Worm (Caenorhabditis elegans) whole organism, late embryonic: ENCODE measurements around the gene F26F12.2.

Experiments used
- C08G9.2 ChIP-seq: sonication (generic microtip); optimal IDR thresholded peaks from 2 replicates; lab custom pipeline; 2016; ENCODE audit warnings: mild to moderate bottlenecking, missing genetic modification characterization, moderate library complexity, missing compliant biosample characterization
- F13H6.1 ChIP-seq: sonication (generic microtip); optimal IDR thresholded peaks from 2 replicates; lab custom pipeline; 2016; ENCODE audit warnings: missing genetic modification characterization, missing compliant biosample characterization
- K02D7.2 ChIP-seq: sonication (generic microtip); optimal IDR thresholded peaks from 2 replicates; lab custom pipeline; 2017; ENCODE audit warnings: mild to moderate bottlenecking, missing genetic modification characterization, missing compliant biosample characterization
- K09A11.1 ChIP-seq: sonication (generic microtip); optimal IDR thresholded peaks from 2 replicates; lab custom pipeline; 2017; ENCODE audit warnings: antibody characterized with exemption, mild to moderate bottlenecking, missing genetic modification characterization, missing compliant biosample characterization; ENCODE audit not compliant: insufficient read depth
- T23F11.4 ChIP-seq: fragments of 200-800 bp; sonication (Bioruptor generic); optimal IDR thresholded peaks from 2 replicates; lab custom pipeline; 2018; ENCODE audit warnings: mild to moderate bottlenecking, missing genetic modification characterization, missing compliant biosample characterization
- Y22D7AL.16 ChIP-seq: sonication (generic microtip); optimal IDR thresholded peaks from 2 replicates; lab custom pipeline; 2016; ENCODE audit warnings: missing genetic modification characterization, missing compliant biosample characterization
- ahr-1 ChIP-seq: sonication (generic microtip); optimal IDR thresholded peaks from 2 replicates; lab custom pipeline; 2016; ENCODE audit warnings: missing genetic modification characterization, missing compliant biosample characterization
- ama-1 ChIP-seq: fragments of 150-350 bp; optimal IDR thresholded peaks from 2 replicates; lab custom pipeline; 2014
- ceh-19 ChIP-seq: fragments of 200-800 bp; sonication (Bioruptor generic); optimal IDR thresholded peaks from 2 replicates; lab custom pipeline; 2018; ENCODE audit warnings: mild to moderate bottlenecking, missing genetic modification characterization, missing compliant biosample characterization
- ceh-30 ChIP-seq: fragments of 150-350 bp; optimal IDR thresholded peaks from 2 replicates; lab custom pipeline; 2014; ENCODE audit warnings: missing biosample characterization, missing genetic modification characterization
- ceh-6 ChIP-seq: fragments of 200-800 bp; sonication (Bioruptor generic); optimal IDR thresholded peaks from 2 replicates; lab custom pipeline; 2018; ENCODE audit warnings: mild to moderate bottlenecking, missing genetic modification characterization, missing compliant biosample characterization
- ceh-9 ChIP-seq: sonication (generic microtip); optimal IDR thresholded peaks from 2 replicates; lab custom pipeline; 2016; ENCODE audit warnings: mild to moderate bottlenecking, missing genetic modification characterization, inconsistent platforms, missing compliant biosample characterization
- che-1 ChIP-seq: sonication (generic microtip); optimal IDR thresholded peaks from 2 replicates; lab custom pipeline; 2016; ENCODE audit warnings: mild to moderate bottlenecking, missing genetic modification characterization, missing compliant biosample characterization
- elt-4 ChIP-seq: sonication (generic microtip); optimal IDR thresholded peaks from 2 replicates; lab custom pipeline; 2016; ENCODE audit warnings: missing genetic modification characterization, missing compliant biosample characterization
- ets-4 ChIP-seq: sonication (generic microtip); optimal IDR thresholded peaks from 2 replicates; lab custom pipeline; 2016; ENCODE audit warnings: missing genetic modification characterization, missing compliant biosample characterization
- fkh-10 ChIP-seq: fragments of 150-350 bp; optimal IDR thresholded peaks from 2 replicates; lab custom pipeline; 2014; ENCODE audit warnings: missing biosample characterization, missing genetic modification reagents, missing genetic modification characterization
- fkh-6 ChIP-seq: sonication (generic microtip); optimal IDR thresholded peaks from 2 replicates; lab custom pipeline; 2016; ENCODE audit warnings: missing genetic modification characterization, missing compliant biosample characterization
- hlh-13 ChIP-seq: fragments of 200-800 bp; sonication (Bioruptor generic); optimal IDR thresholded peaks from 2 replicates; lab custom pipeline; 2018; ENCODE audit warnings: mild to moderate bottlenecking, missing genetic modification characterization, missing compliant biosample characterization
- hlh-15 ChIP-seq: sonication (generic microtip); optimal IDR thresholded peaks from 2 replicates; lab custom pipeline; 2016; ENCODE audit warnings: missing genetic modification characterization, missing compliant biosample characterization
- hlh-8 ChIP-seq: sonication (generic microtip); optimal IDR thresholded peaks from 2 replicates; lab custom pipeline; 2016; ENCODE audit warnings: missing genotype, missing genetic modification characterization, missing compliant biosample characterization
- lim-6 ChIP-seq: sonication (generic microtip); optimal IDR thresholded peaks from 2 replicates; lab custom pipeline; 2016; ENCODE audit warnings: missing genetic modification characterization, missing compliant biosample characterization
- lin-11 ChIP-seq: fragments of 200-800 bp; sonication (Bioruptor generic); optimal IDR thresholded peaks from 2 replicates; lab custom pipeline; 2018; ENCODE audit warnings: mild to moderate bottlenecking, missing genetic modification characterization, missing compliant biosample characterization
- nfya-1 ChIP-seq: sonication (generic microtip); optimal IDR thresholded peaks from 2 replicates; lab custom pipeline; 2017; ENCODE audit warnings: missing genetic modification characterization, mild to moderate bottlenecking, missing compliant biosample characterization, antibody characterized with exemption, moderate library complexity
- nhr-11 ChIP-seq: fragments of 150-350 bp; optimal IDR thresholded peaks from 2 replicates; lab custom pipeline; 2014; ENCODE audit warnings: missing biosample characterization, missing genetic modification characterization
- nhr-232 ChIP-seq: sonication (generic microtip); optimal IDR thresholded peaks from 2 replicates; lab custom pipeline; 2016; ENCODE audit warnings: missing genetic modification characterization, missing compliant biosample characterization
- pag-3 ChIP-seq: sonication (generic microtip); optimal IDR thresholded peaks from 2 replicates; lab custom pipeline; 2016; ENCODE audit warnings: missing compliant biosample characterization, missing genetic modification characterization, borderline replicate concordance
- pat-9 ChIP-seq: fragments of 200-800 bp; sonication (Bioruptor generic); optimal IDR thresholded peaks from 2 replicates; lab custom pipeline; 2018; ENCODE audit warnings: mild to moderate bottlenecking, missing genetic modification characterization, moderate library complexity, missing compliant biosample characterization
- pha-4 ChIP-seq: fragments of 150-350 bp; optimal IDR thresholded peaks from 2 replicates; lab custom pipeline; 2018; ENCODE audit warnings: missing biosample characterization, missing genetic modification reagents, missing genetic modification characterization
- ref-2 ChIP-seq: sonication (generic microtip); optimal IDR thresholded peaks from 2 replicates; lab custom pipeline; 2016; ENCODE audit warnings: missing genetic modification characterization, missing compliant biosample characterization
- rnt-1 ChIP-seq: sonication (generic microtip); optimal IDR thresholded peaks from 2 replicates; lab custom pipeline; 2016; ENCODE audit warnings: missing genetic modification characterization, missing compliant biosample characterization
- sdc-2 ChIP-seq: sonication (generic microtip); optimal IDR thresholded peaks from 2 replicates; lab custom pipeline; 2016; ENCODE audit warnings: missing genotype, missing genetic modification characterization, missing compliant biosample characterization
- sox-2 ChIP-seq: fragments of 200-800 bp; sonication (Bioruptor generic); IDR thresholded peaks from 2 replicates; pipeline ENCODE4 v1.3.6; 2022; ENCODE audit warnings: missing genetic modification reagents, missing genetic modification characterization, missing compliant biosample characterization
- syd-9 ChIP-seq: sonication (generic microtip); optimal IDR thresholded peaks from 2 replicates; lab custom pipeline; 2016; ENCODE audit warnings: mild to moderate bottlenecking, missing genetic modification characterization, moderate library complexity, missing compliant biosample characterization
- unc-42 ChIP-seq: sonication (generic microtip); optimal IDR thresholded peaks from 2 replicates; lab custom pipeline; 2016; ENCODE audit warnings: missing genotype, missing genetic modification characterization, missing compliant biosample characterization
- ztf-16 ChIP-seq: sonication (generic microtip); optimal IDR thresholded peaks from 2 replicates; lab custom pipeline; 2017; ENCODE audit warnings: missing genetic modification characterization, missing compliant biosample characterization

F26F12.2 gene

ce11 chrV:5838576-5839366 lies at the start of gene F26F12.2:
Gene F26F12.2 (minus strand): TSS chrV:5838613.
- no peak for TF ChIP-seq Y22D7AL.16 (tag; lab: Kevin White, UChicago)
- TF ChIP-seq, all 69 proteins: peak for 0

- TF ChIP-seq syd-9 (tag; lab: Kevin White, UChicago) (no peak), sox-2 (GFP tag; lab: Robert Waterston, UW) (no peak), ets-4 (tag; lab: Kevin White, UChicago) (no peak), che-1 (tag; lab: Kevin White, UChicago) (no peak), K02D7.2 (tag; lab: Kevin White, UChicago) (no peak), nhr-11 (tag; lab: Kevin White, UChicago) (no peak), sdc-2 (no peak), hlh-15 (tag; lab: Kevin White, UChicago) (no peak), ceh-6 (GFP tag; lab: Kevin White, UChicago) (no peak), T23F11.4 (no peak), K09A11.1 (tag; lab: Kevin White, UChicago) (no peak), ahr-1 (tag; lab: Kevin White, UChicago) (no peak), nfya-1 (tag; lab: Kevin White, UChicago) (no peak), rnt-1 (tag; lab: Kevin White, UChicago) (no peak), elt-4 (tag; lab: Kevin White, UChicago) (no peak)
These were observed 45.3 kb upstream of the F26F12.2 start, which contains the start of gene C04E6.8 for ce11 chrV:5883735-5884134. Gene C04E6.8 (minus strand): TSS chrV:5883835.

ce11 chrV:5882429-5882828 lies 44.0 kb upstream of the F26F12.2 start:
- TF ChIP-seq pat-9 (no peak), Y22D7AL.16 (tag; lab: Kevin White, UChicago) (no peak), F13H6.1 (tag; lab: Kevin White, UChicago) (no peak), lim-6 (tag; lab: Kevin White, UChicago) (no peak), nhr-232 (tag; lab: Kevin White, UChicago) (no peak), lin-11 (no peak), fkh-10 (GFP tag; lab: Kevin White, UChicago) (no peak), unc-42 (tag; lab: Kevin White, UChicago) (no peak), ceh-30 (tag; lab: Kevin White, UChicago) (no peak), ceh-19 (GFP tag; lab: Kevin White, UChicago) (no peak), ref-2 (tag; lab: Kevin White, UChicago) (no peak), ztf-16 (tag; lab: Kevin White, UChicago) (no peak)

ce11 chrV:5880064-5880463 lies 41.7 kb upstream of the F26F12.2 start, which contains the start of gene C02G6.3:
Gene C02G6.3 (plus strand): TSS chrV:5880364.
- TF ChIP-seq ceh-9 (tag; lab: Kevin White, UChicago) (no peak), fkh-10 (GFP tag; lab: Kevin White, UChicago) (no peak), ahr-1 (tag; lab: Kevin White, UChicago) (no peak), hlh-8 (tag; lab: Kevin White, UChicago) (no peak), F13H6.1 (tag; lab: Kevin White, UChicago) (no peak), pha-4 (tag; lab: Kevin White, UChicago) (no peak), ceh-30 (tag; lab: Kevin White, UChicago) (no peak), elt-4 (tag; lab: Kevin White, UChicago) (no peak), rnt-1 (tag; lab: Kevin White, UChicago) (no peak), C08G9.2 (tag; lab: Kevin White, UChicago) (no peak), fkh-6 (tag; lab: Kevin White, UChicago) (no peak), hlh-13 (no peak), lim-6 (tag; lab: Kevin White, UChicago) (no peak), T23F11.4 (no peak), pag-3 (tag; lab: Kevin White, UChicago) (no peak), ama-1 (lab: Kevin White, UChicago) (no peak)
- TF ChIP-seq, all 69 proteins: peak for 0
